Worm (Caenorhabditis elegans): ENCODE results near the gene srz-83.

- no peak for TF ChIP-seq ceh-13 (GFP tag; optimal IDR thresholded peaks at IDR 0.05)
- no peak for TF ChIP-seq aly-1 (tag; optimal IDR thresholded peaks at IDR 0.05)
- TF ChIP-seq hnd-1 (tag; optimal IDR thresholded peaks at IDR 0.05), result no peak
- TF ChIP-seq B0310.2 (tag; optimal IDR thresholded peaks at IDR 0.05), result no peak
- TF ChIP-seq tra-4 (tag; optimal IDR thresholded peaks at IDR 0.05), result no peak
Observed at ce11 chrIV:3539872-3540271, 35.6 kb downstream of the srz-83 start, which contains the start of gene B0212.3.

Data from whole organism, early embryonic.